Fruit fly (Drosophila melanogaster): ENCODE data around the gene CG6495.

- TF ChIP-seq Sin3A (optimal IDR thresholded peaks at IDR 0.05) (no peak), ttk (optimal IDR thresholded peaks at IDR 0.05) (no peak), psq (optimal IDR thresholded peaks at IDR 0.05) (no peak), Myc (optimal IDR thresholded peaks at IDR 0.05) (no peak)
Observed at dm6 chr2L:10794032-10794431, 33.1 kb downstream of the CG6495 start.

All from Kc167 (cell line).